Worm (Caenorhabditis elegans) whole organism, early embryonic: ENCODE results near the gene clec-118.
A peak's percentile ranks its signal among the peaks of the same experiment; 100 is the strongest.
"Not testable (repeated sequence)": the region's sequence is repeated elsewhere in the genome, so short reads cannot be mapped to it uniquely, and the experiment has no call there.

Experiments
- B0310.2 ChIP-seq: sonication (generic microtip); optimal IDR thresholded peaks from 2 replicates; lab custom pipeline; 2016; ENCODE audit warnings: mild to moderate bottlenecking, missing genetic modification characterization, missing compliant biosample characterization
- F13C5.2 ChIP-seq: sonication (generic microtip); optimal IDR thresholded peaks from 2 replicates; lab custom pipeline; 2017; ENCODE audit warnings: mild to moderate bottlenecking, missing genetic modification characterization, inconsistent platforms, missing compliant biosample characterization
- aly-1 ChIP-seq: sonication (generic microtip); optimal IDR thresholded peaks from 2 replicates; lab custom pipeline; 2016; ENCODE audit warnings: missing genetic modification characterization, missing compliant biosample characterization
- ama-1 ChIP-seq: fragments of 150-350 bp; optimal IDR thresholded peaks from 2 replicates; lab custom pipeline; 2014
- ceh-13 ChIP-seq: fragments of 200-800 bp; sonication (Bioruptor generic); optimal IDR thresholded peaks from 2 replicates; lab custom pipeline; 2018; ENCODE audit warnings: mild to moderate bottlenecking, missing genetic modification characterization, missing compliant biosample characterization
- ceh-36 ChIP-seq: sonication (generic microtip); optimal IDR thresholded peaks from 2 replicates; lab custom pipeline; 2016; ENCODE audit warnings: missing genetic modification characterization, inconsistent platforms, missing compliant biosample characterization
- ets-7 ChIP-seq: sonication (generic microtip); optimal IDR thresholded peaks from 2 replicates; lab custom pipeline; 2016; ENCODE audit warnings: missing genotype, missing genetic modification characterization, missing compliant biosample characterization
- flt-1 ChIP-seq: fragments of 200-800 bp; sonication (Bioruptor generic); IDR thresholded peaks from 2 replicates; pipeline ENCODE4 v1.3.6; 2022; ENCODE audit warnings: missing genetic modification characterization, missing compliant biosample characterization
- hmbx-1 ChIP-seq: sonication (generic microtip); optimal IDR thresholded peaks from 2 replicates; lab custom pipeline; 2016; ENCODE audit warnings: mild to moderate bottlenecking, missing genetic modification characterization, missing compliant biosample characterization
- hmg-4 ChIP-seq: fragments of 200-800 bp; sonication (Bioruptor generic); optimal IDR thresholded peaks from 2 replicates; lab custom pipeline; 2018; ENCODE audit warnings: mild to moderate bottlenecking, missing genetic modification characterization, missing compliant biosample characterization
- hnd-1 ChIP-seq: sonication (generic microtip); optimal IDR thresholded peaks from 2 replicates; lab custom pipeline; 2016; ENCODE audit warnings: missing genetic modification characterization, missing compliant biosample characterization
- pes-1 ChIP-seq: fragments of 200-800 bp; sonication (Bioruptor generic); IDR thresholded peaks from 2 replicates; pipeline ENCODE4 v1.3.6; 2022; ENCODE audit warnings: missing genetic modification reagents, missing genetic modification characterization, missing compliant biosample characterization
- scrt-1 ChIP-seq: fragments of 200-800 bp; sonication (Bioruptor generic); IDR thresholded peaks from 2 replicates; pipeline ENCODE4 v1.3.6; 2022; ENCODE audit warnings: missing genetic modification characterization, missing compliant biosample characterization
- sea-1 ChIP-seq: fragments of 200-800 bp; sonication (Bioruptor generic); conservative IDR thresholded peaks from 2 replicates; pipeline ENCODE4 v1.3.6; 2022; ENCODE audit warnings: missing genetic modification characterization, missing compliant biosample characterization
- tbx-11 ChIP-seq: fragments of 200-800 bp; sonication (Bioruptor generic); IDR thresholded peaks from 2 replicates; pipeline ENCODE4 v1.3.6; 2022; ENCODE audit warnings: missing genetic modification characterization, missing compliant biosample characterization
- tbx-37 ChIP-seq: fragments of 200-800 bp; sonication (Bioruptor generic); conservative IDR thresholded peaks from 2 replicates; pipeline ENCODE4 v1.3.6; 2022; ENCODE audit warnings: missing genetic modification reagents, missing genetic modification characterization, missing compliant biosample characterization
- tra-4 ChIP-seq: sonication (generic microtip); optimal IDR thresholded peaks from 2 replicates; lab custom pipeline; 2017; ENCODE audit warnings: missing genetic modification characterization, missing compliant biosample characterization

clec-118 gene

DNA sequence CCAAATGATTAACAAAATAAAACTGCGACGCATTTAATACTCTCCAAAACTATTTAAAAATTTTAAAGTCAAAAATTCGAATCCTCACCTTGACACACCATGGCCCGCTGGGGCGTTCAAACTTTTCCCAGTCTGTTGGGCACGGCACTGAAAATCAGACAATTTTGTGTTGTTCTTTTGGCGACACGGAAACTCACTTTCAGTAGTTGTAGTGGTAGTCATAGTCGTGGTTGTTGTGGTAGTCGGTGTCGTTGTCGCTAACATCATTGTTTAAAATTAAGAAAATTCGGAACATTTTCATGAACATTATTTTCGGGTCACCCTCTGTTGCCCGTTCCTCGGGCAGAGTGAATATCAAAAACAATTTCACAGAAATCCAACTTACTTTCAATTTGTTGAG, at the start of gene clec-118:
TSS of gene clec-118 (minus strand) at position 101 of the 400 bp plus-strand sequence.
- TF ChIP-seq tbx-37 (GFP tag; lab: Robert Waterston, UW); tbx-11 (GFP tag; lab: Robert Waterston, UW); hmg-4 (GFP tag; lab: Kevin White, UChicago): not testable (repeated sequence)

DNA sequence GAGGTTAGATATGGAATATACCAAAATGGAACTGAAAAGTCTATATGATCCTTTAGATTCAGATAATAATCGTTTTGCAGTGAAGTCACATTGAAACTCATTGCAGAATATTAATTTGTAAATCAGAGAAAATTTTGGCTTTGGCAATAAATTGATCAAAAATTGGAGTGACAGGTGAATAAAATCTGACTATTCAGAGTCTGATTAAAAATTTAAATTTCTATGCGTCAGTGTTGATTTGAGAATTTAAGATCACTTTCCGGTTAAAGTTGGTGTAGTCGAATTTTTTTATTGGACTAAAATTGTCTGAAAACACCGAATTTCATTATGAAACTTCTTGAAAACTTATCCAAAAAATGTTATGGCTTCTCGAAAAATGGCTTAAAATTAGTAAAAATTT, 49.4 kb upstream of the clec-118 start, which contains the start of gene sri-45:
TSS of gene sri-45 (minus strand) at position 101 of the 400 bp plus-strand sequence.
- TF ChIP-seq ama-1, result no peak
- TF ChIP-seq ceh-13 (GFP tag; lab: Kevin White, UChicago), result no peak
- no peak for TF ChIP-seq hmbx-1 (tag; lab: Kevin White, UChicago)
- no peak for TF ChIP-seq tra-4 (tag; lab: Kevin White, UChicago)
- TF ChIP-seq tbx-37 (GFP tag; lab: Robert Waterston, UW), result no peak
- no peak for TF ChIP-seq hmg-4 (GFP tag; lab: Kevin White, UChicago)
- no peak for TF ChIP-seq flt-1 (GFP tag; lab: Robert Waterston, UW)
- no peak for TF ChIP-seq pes-1
- TF ChIP-seq B0310.2 (tag; lab: Kevin White, UChicago), result no peak
- TF ChIP-seq tbx-11 (GFP tag; lab: Robert Waterston, UW), result no peak
- no peak for TF ChIP-seq F13C5.2 (tag; lab: Kevin White, UChicago)
- no peak for TF ChIP-seq ceh-36 (tag; lab: Kevin White, UChicago)
- no peak for TF ChIP-seq aly-1 (tag; lab: Kevin White, UChicago)
- TF ChIP-seq ets-7 (tag; lab: Kevin White, UChicago), result no peak
- no peak for TF ChIP-seq hnd-1
- TF ChIP-seq sea-1 (GFP tag; lab: Robert Waterston, UW), result no peak
- no peak for TF ChIP-seq scrt-1 (GFP tag; lab: Robert Waterston, UW)

DNA sequence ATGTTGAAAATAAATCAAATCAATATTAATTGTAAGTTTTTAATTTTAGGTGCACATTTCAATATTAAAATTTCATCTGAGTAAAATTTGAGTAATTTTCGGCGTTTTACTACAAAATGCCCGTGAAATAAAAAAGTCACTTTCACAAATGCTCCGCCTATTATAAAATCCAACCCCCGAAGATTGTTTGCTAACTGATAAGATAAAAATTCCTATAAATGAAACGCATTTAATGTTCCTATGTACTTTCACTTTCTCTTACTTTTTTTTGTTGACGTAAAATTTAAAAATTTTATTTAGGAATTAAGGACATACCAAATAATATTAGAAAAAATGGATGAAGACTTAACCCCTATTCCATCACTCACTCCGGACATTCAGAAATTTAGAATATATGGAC, 46.1 kb upstream of the clec-118 start, which contains the start of gene sdz-24:
TSS of gene sdz-24 (plus strand) at position 301 of the 400 bp plus-strand sequence.
- no peak for TF ChIP-seq pes-1
- TF ChIP-seq hmg-4 (GFP tag; lab: Kevin White, UChicago), result no peak
- TF ChIP-seq ceh-13 (GFP tag; lab: Kevin White, UChicago), result no peak
- no peak for TF ChIP-seq ama-1
- TF ChIP-seq tbx-11 (GFP tag; lab: Robert Waterston, UW), result no peak
- TF ChIP-seq F13C5.2 (tag; lab: Kevin White, UChicago), result no peak
- no peak for TF ChIP-seq ceh-36 (tag; lab: Kevin White, UChicago)
- no peak for TF ChIP-seq tbx-37 (GFP tag; lab: Robert Waterston, UW)
- no peak for TF ChIP-seq hmbx-1 (tag; lab: Kevin White, UChicago)
- no peak for TF ChIP-seq hnd-1
- TF ChIP-seq scrt-1 (GFP tag; lab: Robert Waterston, UW), result no peak
- TF ChIP-seq B0310.2 (tag; lab: Kevin White, UChicago), result no peak
- no peak for TF ChIP-seq flt-1 (GFP tag; lab: Robert Waterston, UW)

DNA sequence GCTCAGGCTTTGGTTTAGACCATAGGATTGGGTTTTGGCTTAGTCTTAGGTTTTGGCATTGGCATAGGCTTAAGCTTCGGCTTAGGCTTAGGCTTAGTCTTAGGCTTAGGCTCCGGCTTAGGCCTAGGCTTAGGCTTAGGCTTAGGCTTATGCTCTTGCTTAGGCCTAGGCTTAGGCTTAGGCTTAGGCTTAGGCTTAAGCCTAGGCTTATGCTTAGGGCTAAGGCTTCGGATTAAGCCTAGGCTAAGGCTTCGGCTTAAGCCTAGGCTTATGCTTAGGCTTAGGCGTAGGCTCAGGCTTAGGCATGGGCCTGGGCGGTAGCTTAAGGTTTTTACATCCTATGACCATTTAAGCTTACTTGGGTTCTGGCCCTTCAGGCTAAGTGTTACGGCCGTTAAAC, 39.1 kb upstream of the clec-118 start:
- peak; percentile 91 for TF ChIP-seq ceh-36 (tag; lab: Kevin White, UChicago)
- no peak for TF ChIP-seq tbx-11 (GFP tag; lab: Robert Waterston, UW)
- TF ChIP-seq F13C5.2 (tag; lab: Kevin White, UChicago), result no peak

DNA sequence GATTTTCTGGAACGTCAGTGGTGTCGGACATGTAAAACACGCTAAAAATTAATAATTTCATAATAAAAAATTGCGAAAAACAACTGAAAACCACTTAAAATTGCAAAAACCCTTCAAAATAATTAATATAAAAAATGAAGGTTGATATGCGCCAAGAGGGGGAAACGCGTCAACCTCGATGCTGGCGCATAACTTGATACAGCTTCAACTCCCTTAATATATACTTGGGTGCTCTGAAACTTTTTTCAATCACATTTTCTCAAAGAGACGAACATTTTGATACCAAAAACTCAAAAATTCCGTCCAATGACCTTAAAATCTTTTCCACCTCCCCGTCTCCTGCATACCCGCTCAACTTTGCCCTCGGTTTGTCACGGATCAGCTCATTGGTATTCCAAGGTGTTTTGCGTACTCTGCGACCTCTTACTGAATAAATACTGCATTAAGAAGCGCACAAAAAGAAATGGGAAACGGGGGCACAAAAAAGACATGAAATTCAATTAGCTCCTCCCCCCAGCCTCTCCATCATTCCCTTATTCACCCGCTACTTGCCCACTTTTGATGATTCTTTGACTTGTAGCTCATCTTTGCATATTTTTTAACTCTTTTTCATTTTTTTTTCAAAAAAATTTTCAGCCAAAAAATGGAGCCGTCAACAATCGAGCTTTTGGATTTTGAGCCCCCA, 38.2 kb upstream of the clec-118 start, which contains the start of the genes K07E8.7 and frpr-14:
TSS of gene K07E8.7 (minus strand) at position 47 of the 685 bp plus-strand sequence.
TSS of gene frpr-14 (plus strand) at position 635 of the 685 bp plus-strand sequence.
- TF ChIP-seq F13C5.2 (tag; lab: Kevin White, UChicago) (peak; percentile 34), B0310.2 (tag; lab: Kevin White, UChicago) (no peak)

DNA sequence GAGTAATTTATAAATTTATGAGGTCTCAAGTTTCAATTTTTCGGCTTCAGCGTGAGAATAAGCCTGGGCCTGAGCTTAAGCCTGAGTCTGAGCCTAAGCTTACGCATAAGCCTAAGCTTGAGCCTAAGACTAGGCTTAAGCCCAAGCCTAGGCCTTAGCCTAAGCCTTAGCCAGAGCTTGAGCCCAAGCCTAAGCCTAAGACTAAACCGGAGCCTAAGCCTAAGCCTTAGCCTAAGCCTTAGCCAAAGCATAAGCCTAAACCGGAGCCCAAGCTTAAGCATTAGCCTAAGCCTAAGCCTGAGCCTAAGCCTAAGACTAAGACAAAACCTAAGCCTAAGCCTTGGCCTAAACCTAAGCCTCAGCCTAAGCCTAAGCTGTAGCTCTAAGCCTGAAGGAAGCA, 31.5 kb upstream of the clec-118 start:
- TF ChIP-seq ceh-36 (tag; lab: Kevin White, UChicago), result peak; percentile 73
- TF ChIP-seq scrt-1 (GFP tag; lab: Robert Waterston, UW), result 0 out of 2 replicates have a peak, but pooled peaks have one; percentile 26
- TF ChIP-seq ets-7 (tag; lab: Kevin White, UChicago), result no peak
- no peak for TF ChIP-seq tbx-11 (GFP tag; lab: Robert Waterston, UW)
- TF ChIP-seq tbx-37 (GFP tag; lab: Robert Waterston, UW), result no peak
- no peak for TF ChIP-seq hnd-1
- TF ChIP-seq flt-1 (GFP tag; lab: Robert Waterston, UW), result no peak
- no peak for TF ChIP-seq pes-1

DNA sequence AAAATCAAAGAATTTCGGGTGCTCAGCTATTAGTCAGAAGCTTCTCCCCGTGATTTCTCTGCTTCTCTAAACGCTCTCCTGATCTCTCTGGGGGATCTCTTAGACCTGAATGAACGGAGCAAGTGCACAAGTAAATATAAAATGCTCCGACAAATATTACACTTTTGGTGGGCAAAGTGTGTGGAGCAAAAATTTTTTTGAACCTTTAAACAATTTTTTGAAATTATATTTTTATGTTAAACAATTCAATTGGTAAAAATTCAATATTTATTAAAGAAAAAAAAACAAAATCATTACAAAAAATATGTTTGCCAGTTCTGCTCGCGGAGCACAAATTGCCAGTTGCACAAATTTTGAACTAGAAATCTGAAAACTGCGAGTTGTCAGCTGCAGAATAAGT, 27.2 kb upstream of the clec-118 start, which contains the start of gene K07E8.6:
TSS of gene K07E8.6 (minus strand) at position 101 of the 400 bp plus-strand sequence.
- no peak for TF ChIP-seq sea-1 (GFP tag; lab: Robert Waterston, UW)
- no peak for TF ChIP-seq flt-1 (GFP tag; lab: Robert Waterston, UW)
- no peak for TF ChIP-seq tbx-11 (GFP tag; lab: Robert Waterston, UW)
- no peak for TF ChIP-seq tra-4 (tag; lab: Kevin White, UChicago)
- TF ChIP-seq pes-1, result no peak
- no peak for TF ChIP-seq F13C5.2 (tag; lab: Kevin White, UChicago)
- no peak for TF ChIP-seq ceh-13 (GFP tag; lab: Kevin White, UChicago)

DNA sequence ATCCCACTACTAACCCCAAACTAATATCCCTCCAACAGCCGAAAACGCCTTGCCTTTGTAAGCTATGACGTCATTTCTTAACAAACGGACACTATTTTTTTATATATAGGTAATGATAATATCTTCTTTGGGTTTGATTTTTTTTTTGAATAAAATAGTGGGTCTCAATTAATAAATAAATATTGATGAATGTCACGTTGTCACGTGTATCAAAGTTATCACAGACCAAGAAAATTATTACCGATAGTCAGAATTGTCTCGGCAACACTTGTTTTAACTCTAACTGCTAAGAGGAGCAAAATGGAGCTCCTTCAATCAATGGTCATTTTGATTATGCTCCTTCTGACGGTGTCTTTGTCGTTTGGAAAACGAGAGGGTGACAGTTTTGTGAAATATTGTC, 21.7 kb upstream of the clec-118 start, which contains the start of gene T04B8.1:
TSS of gene T04B8.1 (plus strand) at position 301 of the 400 bp plus-strand sequence.
- TF ChIP-seq aly-1 (tag; lab: Kevin White, UChicago) (no peak), B0310.2 (tag; lab: Kevin White, UChicago) (no peak), sea-1 (GFP tag; lab: Robert Waterston, UW) (no peak), tra-4 (tag; lab: Kevin White, UChicago) (no peak), pes-1 (no peak), flt-1 (GFP tag; lab: Robert Waterston, UW) (no peak), tbx-37 (GFP tag; lab: Robert Waterston, UW) (no peak), F13C5.2 (tag; lab: Kevin White, UChicago) (no peak), ceh-13 (GFP tag; lab: Kevin White, UChicago) (no peak), scrt-1 (GFP tag; lab: Robert Waterston, UW) (no peak), hmbx-1 (tag; lab: Kevin White, UChicago) (no peak), ceh-36 (tag; lab: Kevin White, UChicago) (no peak), ama-1 (no peak)
